Fruit fly (Drosophila melanogaster) whole organism, embryonic: ENCODE data around the gene RpL8.
A peak's percentile ranks its signal among the peaks of the same experiment; 100 is the strongest.

Experiments
- CG10366 ChIP-seq: fragments of 200-800 bp; sonication (Bioruptor generic); IDR thresholded peaks from 2 replicates; pipeline ENCODE4 v1.3.6; 2022; ENCODE audit warnings: missing biosample characterization, missing genetic modification characterization
- CG11723 ChIP-seq: fragments of 200-800 bp; sonication (Bioruptor generic); optimal IDR thresholded peaks from 2 replicates; lab custom pipeline; 2017; ENCODE audit warnings: missing biosample characterization, mild to moderate bottlenecking, missing genetic modification characterization
- CG12155 ChIP-seq: fragments of 200-800 bp; sonication (Bioruptor generic); optimal IDR thresholded peaks from 3 replicates; lab custom pipeline; 2016; ENCODE audit warnings: missing biosample characterization, missing genetic modification characterization
- CG12942 ChIP-seq: fragments of 200-800 bp; sonication (Bioruptor generic); optimal IDR thresholded peaks from 3 replicates; lab custom pipeline; 2016; ENCODE audit warnings: missing biosample characterization, missing genetic modification characterization
- CG15073 ChIP-seq: fragments of 200-800 bp; sonication (Bioruptor generic); optimal IDR thresholded peaks from 2 replicates; lab custom pipeline; 2016; ENCODE audit warnings: missing biosample characterization, missing genetic modification characterization
- CG1602 ChIP-seq: fragments of 200-800 bp; sonication (Bioruptor generic); optimal IDR thresholded peaks from 3 replicates; lab custom pipeline; 2016; ENCODE audit warnings: missing biosample characterization, missing genetic modification characterization
- CG1647 ChIP-seq: fragments of 200-800 bp; sonication (Bioruptor generic); optimal IDR thresholded peaks from 3 replicates; lab custom pipeline; 2016; ENCODE audit warnings: missing biosample characterization, missing genetic modification characterization
- CG17361 ChIP-seq: fragments of 200-800 bp; sonication (Bioruptor generic); IDR thresholded peaks from 3 replicates; pipeline ENCODE4 v1.3.6; 2022; ENCODE audit warnings: missing biosample characterization, missing genetic modification characterization
- CG18599 ChIP-seq: fragments of 200-800 bp; sonication (Bioruptor generic); optimal IDR thresholded peaks from 3 replicates; lab custom pipeline; 2017; ENCODE audit warnings: missing biosample characterization, missing genetic modification characterization, mild to moderate bottlenecking, moderate library complexity, missing genetic modification reagents
- CG2875 ChIP-seq: fragments of 200-800 bp; sonication (Bioruptor generic); optimal IDR thresholded peaks from 2 replicates; lab custom pipeline; 2017; ENCODE audit warnings: missing biosample characterization, mild to moderate bottlenecking, missing genetic modification characterization, missing genetic modification reagents
- CG31365 ChIP-seq: fragments of 200-800 bp; sonication (Bioruptor generic); optimal IDR thresholded peaks from 2 replicates; lab custom pipeline; 2018; ENCODE audit warnings: missing biosample characterization, mild to moderate bottlenecking, missing genetic modification characterization
- CG32532 ChIP-seq: fragments of 200-800 bp; sonication (Bioruptor generic); IDR thresholded peaks from 2 replicates; pipeline ENCODE4 v1.3.6; 2022; ENCODE audit warnings: missing biosample characterization, missing genetic modification characterization
- CG3281 ChIP-seq: fragments of 200-800 bp; sonication (Bioruptor generic); optimal IDR thresholded peaks from 3 replicates; lab custom pipeline; 2017; ENCODE audit warnings: missing biosample characterization, mild to moderate bottlenecking, missing genetic modification characterization
- CG33213 ChIP-seq: fragments of 200-800 bp; sonication (Bioruptor generic); optimal IDR thresholded peaks from 3 replicates; lab custom pipeline; 2016; ENCODE audit warnings: missing biosample characterization, missing genetic modification characterization
- CG6254 ChIP-seq: fragments of 200-800 bp; sonication (Bioruptor generic); optimal IDR thresholded peaks from 3 replicates; lab custom pipeline; 2017; ENCODE audit warnings: mild to moderate bottlenecking, missing biosample characterization, missing genetic modification reagents, missing genetic modification characterization
- CG6689 ChIP-seq: fragments of 200-800 bp; sonication (Bioruptor generic); IDR thresholded peaks from 2 replicates; pipeline ENCODE4 v1.3.6; 2022; ENCODE audit warnings: missing biosample characterization, missing genetic modification characterization
- CG7372 ChIP-seq: fragments of 200-800 bp; sonication (Bioruptor generic); IDR thresholded peaks from 2 replicates; pipeline ENCODE4 v1.3.6; 2022; ENCODE audit warnings: missing biosample characterization, missing genetic modification characterization
- CG7963 ChIP-seq: fragments of 200-800 bp; sonication (Bioruptor generic); IDR thresholded peaks from 3 replicates; pipeline ENCODE4 v1.3.6; 2022; ENCODE audit warnings: missing biosample characterization, missing genetic modification characterization; ENCODE audit not compliant: partially characterized antibody
- CG7987 ChIP-seq: fragments of 200-800 bp; sonication (Bioruptor generic); optimal IDR thresholded peaks from 2 replicates; lab custom pipeline; 2018; ENCODE audit warnings: missing biosample characterization, mild to moderate bottlenecking, missing genetic modification characterization, moderate library complexity
- CG8089 ChIP-seq: fragments of 200-800 bp; sonication (Bioruptor generic); optimal IDR thresholded peaks from 3 replicates; lab custom pipeline; 2016; ENCODE audit warnings: missing biosample characterization, missing genetic modification characterization
- Dek ChIP-seq: fragments of 200-800 bp; sonication (Bioruptor generic); optimal IDR thresholded peaks from 3 replicates; lab custom pipeline; 2019; ENCODE audit warnings: missing biosample characterization, mild to moderate bottlenecking, missing genetic modification characterization, moderate library complexity
- Dip3 ChIP-seq: fragments of 200-800 bp; sonication (Bioruptor generic); optimal IDR thresholded peaks from 3 replicates; lab custom pipeline; 2016; ENCODE audit warnings: missing biosample characterization, missing genetic modification characterization
- Ets65A ChIP-seq: fragments of 200-800 bp; sonication (Bioruptor generic); peaks from one replicate; lab custom pipeline; 2016; ENCODE audit warnings: missing biosample characterization, missing genetic modification characterization
- HmgZ ChIP-seq: fragments of 200-800 bp; sonication (Bioruptor generic); optimal IDR thresholded peaks from 2 replicates; lab custom pipeline; 2018; ENCODE audit warnings: missing biosample characterization, mild to moderate bottlenecking, missing genetic modification characterization
- Hmr ChIP-seq: fragments of 200-800 bp; sonication (Bioruptor generic); optimal IDR thresholded peaks from 3 replicates; lab custom pipeline; 2017; ENCODE audit warnings: mild to moderate bottlenecking, missing biosample characterization, missing genetic modification reagents, missing genetic modification characterization
- Hsf ChIP-seq: fragments of 200-800 bp; sonication (Bioruptor generic); optimal IDR thresholded peaks from 3 replicates; lab custom pipeline; 2016; ENCODE audit warnings: missing biosample characterization, missing genetic modification characterization
- Lpt ChIP-seq: fragments of >200 bp; optimal IDR thresholded peaks from 2 replicates; lab custom pipeline; 2018; ENCODE audit warnings: missing biosample characterization, missing genetic modification characterization
- Myb ChIP-seq: fragments of 200-800 bp; sonication (Bioruptor generic); optimal IDR thresholded peaks from 2 replicates; lab custom pipeline; 2016; ENCODE audit warnings: missing biosample characterization, missing genetic modification characterization
- PHDP ChIP-seq: fragments of 200-800 bp; sonication (Bioruptor generic); optimal IDR thresholded peaks from 3 replicates; lab custom pipeline; 2018; ENCODE audit warnings: missing biosample characterization, mild to moderate bottlenecking, missing genetic modification characterization, moderate library complexity
- Sox102F ChIP-seq: fragments of 200-800 bp; sonication (Bioruptor generic); optimal IDR thresholded peaks from 2 replicates; lab custom pipeline; 2018; ENCODE audit warnings: missing biosample characterization, mild to moderate bottlenecking, missing genetic modification characterization, moderate library complexity
- al ChIP-seq: fragments of 200-800 bp; sonication (Bioruptor generic); IDR thresholded peaks from 2 replicates; pipeline ENCODE4 v1.3.6; 2022; ENCODE audit warnings: missing biosample characterization, missing genetic modification characterization
- aop ChIP-seq: fragments of 200-800 bp; sonication (Bioruptor generic); IDR thresholded peaks from 2 replicates; pipeline ENCODE4 v1.3.6; 2022; ENCODE audit warnings: missing biosample characterization, missing genetic modification characterization
- cwo ChIP-seq: fragments of 200-800 bp; sonication (Bioruptor generic); optimal IDR thresholded peaks from 3 replicates; lab custom pipeline; 2017; ENCODE audit warnings: missing biosample characterization, missing genetic modification characterization, mild to moderate bottlenecking, moderate library complexity, missing genetic modification reagents
- danr ChIP-seq: fragments of 200-800 bp; sonication (Bioruptor generic); IDR thresholded peaks from 2 replicates; pipeline ENCODE4 v1.3.6; 2022; ENCODE audit warnings: missing biosample characterization, missing genetic modification characterization
- en ChIP-seq: fragments of 200-800 bp; sonication (Bioruptor generic); optimal IDR thresholded peaks from 2 replicates; lab custom pipeline; 2016; ENCODE audit warnings: missing biosample characterization, missing genetic modification characterization
- eve ChIP-seq, 2 experiments: fragments of >200 bp; optimal IDR thresholded peaks; 2 replicates each; lab custom pipeline; 2017; ENCODE audit warnings: missing biosample characterization in 2 of 2, missing genetic modification characterization in 2 of 2
- fd3F ChIP-seq: fragments of 200-800 bp; sonication (Bioruptor generic); optimal IDR thresholded peaks from 2 replicates; lab custom pipeline; 2018; ENCODE audit warnings: missing biosample characterization, mild to moderate bottlenecking, missing genetic modification characterization, moderate library complexity
- fu2 ChIP-seq: fragments of 200-800 bp; sonication (Bioruptor generic); optimal IDR thresholded peaks from 2 replicates; lab custom pipeline; 2016; ENCODE audit warnings: missing biosample characterization, missing genetic modification characterization
- gcm ChIP-seq: fragments of 200-800 bp; sonication (Bioruptor generic); optimal IDR thresholded peaks from 2 replicates; lab custom pipeline; 2019; ENCODE audit warnings: missing biosample characterization, mild to moderate bottlenecking, missing genetic modification characterization, moderate library complexity
- jigr1 ChIP-seq: fragments of 200-800 bp; sonication (Bioruptor generic); IDR thresholded peaks from 3 replicates; pipeline ENCODE4 v1.3.6; 2022; ENCODE audit warnings: missing biosample characterization, missing genetic modification characterization
- lab ChIP-seq: fragments of 200-800 bp; sonication (Bioruptor generic); optimal IDR thresholded peaks from 3 replicates; lab custom pipeline; 2017; ENCODE audit warnings: missing biosample characterization, missing genetic modification characterization, mild to moderate bottlenecking, moderate library complexity, missing genetic modification reagents
- lbe ChIP-seq: fragments of 200-800 bp; sonication (Bioruptor generic); optimal IDR thresholded peaks from 2 replicates; lab custom pipeline; 2016; ENCODE audit warnings: missing biosample characterization, mild to moderate bottlenecking, missing genetic modification characterization
- maf-S ChIP-seq: fragments of 200-800 bp; sonication (Bioruptor generic); optimal IDR thresholded peaks from 2 replicates; lab custom pipeline; 2016; ENCODE audit warnings: missing biosample characterization, missing genetic modification characterization
- mirr ChIP-seq: fragments of 200-800 bp; sonication (Bioruptor generic); optimal IDR thresholded peaks from 3 replicates; lab custom pipeline; 2018; ENCODE audit warnings: missing biosample characterization, mild to moderate bottlenecking, missing genetic modification characterization
- oc ChIP-seq: fragments of 200-800 bp; sonication (Bioruptor generic); optimal IDR thresholded peaks from 2 replicates; lab custom pipeline; 2018; ENCODE audit warnings: missing biosample characterization, mild to moderate bottlenecking, missing genetic modification characterization, moderate library complexity
- slbo ChIP-seq: fragments of 200-800 bp; sonication (Bioruptor generic); IDR thresholded peaks from 2 replicates; pipeline ENCODE4 v1.3.6; 2022; ENCODE audit warnings: missing biosample characterization, missing genetic modification characterization
- so ChIP-seq: fragments of 200-800 bp; sonication (Bioruptor generic); IDR thresholded peaks from 3 replicates; pipeline ENCODE4 v1.3.6; 2022; ENCODE audit warnings: missing biosample characterization, missing genetic modification characterization
- sob ChIP-seq: fragments of 200-800 bp; sonication (Bioruptor generic); IDR thresholded peaks from 2 replicates; pipeline ENCODE4 v1.3.6; 2022; ENCODE audit warnings: missing biosample characterization, missing genetic modification characterization
- ttk ChIP-seq: fragments of 200-800 bp; sonication (Bioruptor generic); IDR thresholded peaks from 2 replicates; pipeline ENCODE4 v2.1.2; 2022; ENCODE audit warnings: missing biosample characterization, missing genetic modification characterization
- usp ChIP-seq: fragments of >200 bp; optimal IDR thresholded peaks from 2 replicates; lab custom pipeline; 2017; ENCODE audit warnings: missing biosample characterization, missing genetic modification characterization
- zf30C ChIP-seq: fragments of 200-800 bp; sonication (Bioruptor generic); optimal IDR thresholded peaks from 3 replicates; lab custom pipeline; 2018; ENCODE audit warnings: missing biosample characterization, mild to moderate bottlenecking, missing genetic modification characterization

Gene RpL8

dm6 chr3L:2572907-2573591, 14.2 kb upstream of the RpL8 start (continued):
- TF ChIP-seq zf30C: no peak
- no peak for TF ChIP-seq CG15073 (GFP tag; lab: Kevin White, UChicago)
- TF ChIP-seq Ets65A (GFP tag; lab: Kevin White, UChicago): no peak
- no peak for TF ChIP-seq CG32532 (GFP tag; lab: Robert Waterston, UW)
- no peak for TF ChIP-seq CG7372 (GFP tag; lab: Robert Waterston, UW)
- no peak for TF ChIP-seq CG31365
- TF ChIP-seq eve (GFP tag; optimal IDR thresholded peaks at IDR 0.05; lab: Kevin White, UChicago): peak in 1 of 2 experiments; percentile 64
- TF ChIP-seq CG12155 (GFP tag; lab: Kevin White, UChicago): no peak
- TF ChIP-seq Hsf (GFP tag; lab: Kevin White, UChicago): no peak
- no peak for TF ChIP-seq aop (GFP tag; lab: Robert Waterston, UW)
- TF ChIP-seq CG17361 (GFP tag; lab: Robert Waterston, UW): no peak
- no peak for TF ChIP-seq sob (GFP tag; lab: Robert Waterston, UW)
- no peak for TF ChIP-seq CG6689 (GFP tag; lab: Robert Waterston, UW)
- TF ChIP-seq fd3F (GFP tag; lab: Kevin White, UChicago): no peak
- TF ChIP-seq Sox102F (GFP tag; lab: Kevin White, UChicago): no peak
- TF ChIP-seq al (GFP tag; lab: Robert Waterston, UW): no peak
- TF ChIP-seq Lpt (GFP tag; lab: Kevin White, UChicago): no peak
- TF ChIP-seq en: no peak
- no peak for TF ChIP-seq HmgZ (tag; lab: Kevin White, UChicago)
- TF ChIP-seq ttk (GFP tag; lab: Robert Waterston, UW): no peak
- peak; percentile 3 for TF ChIP-seq CG7987 (GFP tag; lab: Kevin White, UChicago)
- TF ChIP-seq CG6254 (GFP tag; lab: Kevin White, UChicago): no peak
- peak; percentile 8 for TF ChIP-seq Hmr (GFP tag; lab: Kevin White, UChicago)
- no peak for TF ChIP-seq CG12942 (GFP tag; lab: Kevin White, UChicago)
- no peak for TF ChIP-seq CG7963
- TF ChIP-seq CG10366 (GFP tag; lab: Robert Waterston, UW): no peak
- no peak for TF ChIP-seq PHDP (tag; lab: Kevin White, UChicago)
- no peak for TF ChIP-seq maf-S (GFP tag; lab: Kevin White, UChicago)
- TF ChIP-seq CG33213 (GFP tag; lab: Kevin White, UChicago): no peak
- TF ChIP-seq so (GFP tag; lab: Robert Waterston, UW): no peak
- TF ChIP-seq gcm (GFP tag; lab: Kevin White, UChicago): peak; percentile 16
- peak; percentile 13 for TF ChIP-seq CG3281
- no peak for TF ChIP-seq Myb
- no peak for TF ChIP-seq CG18599 (GFP tag; lab: Kevin White, UChicago)
- no peak for TF ChIP-seq jigr1 (GFP tag; lab: Robert Waterston, UW)
- no peak for TF ChIP-seq CG2875 (GFP tag; lab: Kevin White, UChicago)
- no peak for TF ChIP-seq CG8089 (GFP tag; lab: Kevin White, UChicago)
- TF ChIP-seq cwo: peak; percentile 28
- TF ChIP-seq CG1647 (GFP tag; lab: Kevin White, UChicago): no peak
- TF ChIP-seq Dip3: no peak
- no peak for TF ChIP-seq usp (GFP tag; lab: Kevin White, UChicago)
- no peak for TF ChIP-seq Dek (tag; lab: Kevin White, UChicago)
- TF ChIP-seq slbo: no peak
- TF ChIP-seq fu2 (GFP tag; lab: Kevin White, UChicago): no peak
- TF ChIP-seq lbe: peak; percentile 42
- no peak for TF ChIP-seq CG1602 (GFP tag; lab: Kevin White, UChicago)
- no peak for TF ChIP-seq oc (tag; lab: Kevin White, UChicago)
- TF ChIP-seq danr (GFP tag; lab: Robert Waterston, UW): no peak
- TF ChIP-seq mirr (GFP tag; lab: Kevin White, UChicago): peak; percentile 88
- TF ChIP-seq CG11723 (GFP tag; lab: Kevin White, UChicago): no peak
- TF ChIP-seq lab: peak; percentile 78
